Fruit fly (Drosophila melanogaster) whole organism, pupa: ENCODE results near the gene Qsox2.

Source experiments
- CG12605 ChIP-seq: fragments of 200-800 bp; sonication (Bioruptor generic); IDR thresholded peaks from 2 replicates; pipeline ENCODE4 v1.3.6; 2022; ENCODE audit warnings: missing biosample characterization, missing genetic modification characterization
- CG13204 ChIP-seq: fragments of 200-800 bp; sonication (Bioruptor generic); optimal IDR thresholded peaks from 2 replicates; lab custom pipeline; 2018; ENCODE audit warnings: missing biosample characterization, mild to moderate bottlenecking, missing genetic modification characterization, moderate library complexity
- CG14655 ChIP-seq: fragments of 200-800 bp; sonication (Bioruptor generic); optimal IDR thresholded peaks from 3 replicates; lab custom pipeline; 2017; ENCODE audit warnings: mild to moderate bottlenecking, missing biosample characterization, missing genetic modification reagents, missing genetic modification characterization
- CG17806 ChIP-seq: fragments of 200-800 bp; sonication (Bioruptor generic); optimal IDR thresholded peaks from 2 replicates; lab custom pipeline; 2018; ENCODE audit warnings: missing biosample characterization, mild to moderate bottlenecking, missing genetic modification characterization, moderate library complexity
- CG34367 ChIP-seq: fragments of 200-800 bp; sonication (Bioruptor generic); optimal IDR thresholded peaks from 2 replicates; lab custom pipeline; 2018; ENCODE audit warnings: missing biosample characterization, mild to moderate bottlenecking, missing genetic modification characterization
- CG4496 ChIP-seq: fragments of 200-800 bp; sonication (Bioruptor generic); IDR thresholded peaks from 3 replicates; pipeline ENCODE4 v1.3.6; 2022; ENCODE audit warnings: missing biosample characterization, missing genetic modification characterization
- CG9948 ChIP-seq: fragments of 200-800 bp; sonication (Bioruptor generic); optimal IDR thresholded peaks from 2 replicates; lab custom pipeline; 2018; ENCODE audit warnings: missing biosample characterization, mild to moderate bottlenecking, missing genetic modification characterization, moderate library complexity
- EcR ChIP-seq: fragments of 200-800 bp; sonication (Bioruptor generic); optimal IDR thresholded peaks from 3 replicates; lab custom pipeline; 2019; ENCODE audit warnings: missing biosample characterization, missing genetic modification characterization, mild to moderate bottlenecking, moderate library complexity, missing genetic modification reagents
- Ets98B ChIP-seq: fragments of 200-800 bp; sonication (Bioruptor generic); IDR thresholded peaks from 2 replicates; pipeline ENCODE4 v1.3.6; 2022; ENCODE audit warnings: missing biosample characterization, missing genetic modification characterization
- Pif1A ChIP-seq: fragments of 200-800 bp; sonication (Bioruptor generic); optimal IDR thresholded peaks from 3 replicates; lab custom pipeline; 2016; ENCODE audit warnings: missing biosample characterization, missing genetic modification characterization
- Snoo ChIP-seq: fragments of 200-800 bp; sonication (Bioruptor generic); optimal IDR thresholded peaks from 3 replicates; lab custom pipeline; 2017; ENCODE audit warnings: missing biosample characterization, mild to moderate bottlenecking, missing genetic modification characterization, inconsistent platforms
- fd96Ca ChIP-seq: fragments of 200-800 bp; sonication (Bioruptor generic); IDR thresholded peaks from 3 replicates; pipeline ENCODE4 v1.3.6; 2022; ENCODE audit warnings: missing biosample characterization, missing genetic modification characterization

Qsox2 gene

dm6 chr3R:21956340-21956739 is 42.8 kb downstream of the Qsox2 start:
- peak; percentile 28 for TF ChIP-seq Pif1A (GFP tag; lab: Kevin White, UChicago)
- TF ChIP-seq Ets98B (GFP tag; lab: Robert Waterston, UW) = peak; percentile 38; the same call in 1 of the 2 replicates
- TF ChIP-seq CG4496 (GFP tag; lab: Robert Waterston, UW) = peak; percentile 30; the same call in 1 of the 3 replicates
- TF ChIP-seq CG34367 (tag; lab: Kevin White, UChicago) = no peak
- 0 out of 3 replicates have a peak, but pooled peaks have one; percentile 25 for TF ChIP-seq fd96Ca (GFP tag; lab: Robert Waterston, UW)
- no peak for TF ChIP-seq EcR
- TF ChIP-seq Snoo (tag; lab: Kevin White, UChicago) = no peak
- TF ChIP-seq CG14655 (GFP tag; lab: Kevin White, UChicago) = peak; percentile 12
- TF ChIP-seq CG13204 (GFP tag; lab: Kevin White, UChicago) = no peak
- no peak for TF ChIP-seq CG17806
- no peak for TF ChIP-seq CG12605 (GFP tag; lab: Robert Waterston, UW)
- TF ChIP-seq CG9948 (tag; lab: Kevin White, UChicago) = no peak

- TF ChIP-seq CG9948 (tag; lab: Kevin White, UChicago) (no peak), CG12605 (GFP tag; lab: Robert Waterston, UW) (peak; percentile 73), fd96Ca (GFP tag; lab: Robert Waterston, UW) (no peak)
Observed at dm6 chr3R:21964379-21964778, 50.8 kb downstream of the Qsox2 start.
